Fruit fly (Drosophila melanogaster) whole organism, embryonic: ENCODE measurements around the gene rt.

ENCODE experiments used
- Ada2b ChIP-seq: fragments of 200-800 bp; sonication (Bioruptor generic); IDR thresholded peaks from 2 replicates; pipeline ENCODE4 v1.3.6; 2022; ENCODE audit warnings: missing biosample characterization, missing genetic modification characterization
- B-H1 ChIP-seq: fragments of 200-800 bp; sonication (Bioruptor generic); IDR thresholded peaks from 3 replicates; pipeline ENCODE4 v1.3.6; 2022; ENCODE audit warnings: missing biosample characterization, missing genetic modification characterization
- CG10321 ChIP-seq: fragments of 200-800 bp; sonication (Bioruptor generic); IDR thresholded peaks from 2 replicates; pipeline ENCODE4 v1.3.6; 2022; ENCODE audit warnings: missing biosample characterization, missing genetic modification characterization
- CG10979 ChIP-seq: fragments of 200-800 bp; sonication (Bioruptor generic); optimal IDR thresholded peaks from 2 replicates; lab custom pipeline; 2018; ENCODE audit warnings: missing biosample characterization, mild to moderate bottlenecking, missing genetic modification characterization, moderate library complexity
- CG12219 ChIP-seq: fragments of 200-800 bp; sonication (Bioruptor generic); optimal IDR thresholded peaks from 3 replicates; lab custom pipeline; 2018; ENCODE audit warnings: missing biosample characterization, mild to moderate bottlenecking, missing genetic modification characterization
- CG12769 ChIP-seq: fragments of 200-800 bp; sonication (Bioruptor generic); optimal IDR thresholded peaks from 2 replicates; lab custom pipeline; 2019; ENCODE audit warnings: missing biosample characterization, mild to moderate bottlenecking, missing genetic modification characterization, moderate library complexity
- CG12942 ChIP-seq: fragments of 200-800 bp; sonication (Bioruptor generic); optimal IDR thresholded peaks from 3 replicates; lab custom pipeline; 2016; ENCODE audit warnings: missing biosample characterization, missing genetic modification characterization
- CG13287 ChIP-seq: fragments of 200-800 bp; sonication (Bioruptor generic); IDR thresholded peaks from 2 replicates; pipeline ENCODE4 v1.3.6; 2022; ENCODE audit warnings: missing biosample characterization, missing genetic modification characterization; ENCODE audit not compliant: partially characterized antibody
- CG14050 ChIP-seq: fragments of 200-800 bp; sonication (Bioruptor generic); IDR thresholded peaks from 3 replicates; pipeline ENCODE4 v1.3.6; 2022; ENCODE audit warnings: missing biosample characterization, missing genetic modification characterization
- CG16813 ChIP-seq: fragments of 200-800 bp; sonication (Bioruptor generic); IDR thresholded peaks from 3 replicates; pipeline ENCODE4 v1.3.6; 2022; ENCODE audit warnings: missing biosample characterization, missing genetic modification characterization; ENCODE audit not compliant: partially characterized antibody
- CG17328 ChIP-seq: fragments of 200-800 bp; sonication (Bioruptor generic); IDR thresholded peaks from 2 replicates; pipeline ENCODE4 v1.3.6; 2022; ENCODE audit warnings: missing biosample characterization, missing genetic modification characterization
- CG17912 ChIP-seq: fragments of 200-800 bp; sonication (Bioruptor generic); optimal IDR thresholded peaks from 2 replicates; lab custom pipeline; 2018; ENCODE audit warnings: missing biosample characterization, mild to moderate bottlenecking, missing genetic modification characterization
- CG1792 ChIP-seq: fragments of 200-800 bp; sonication (Bioruptor generic); optimal IDR thresholded peaks from 2 replicates; lab custom pipeline; 2016; ENCODE audit warnings: missing biosample characterization, missing genetic modification characterization
- CG18764 ChIP-seq: fragments of 200-800 bp; sonication (Bioruptor generic); optimal IDR thresholded peaks from 3 replicates; lab custom pipeline; 2016; ENCODE audit warnings: missing biosample characterization, missing genetic modification characterization
- CG2202 ChIP-seq: fragments of 200-800 bp; sonication (Bioruptor generic); optimal IDR thresholded peaks from 2 replicates; lab custom pipeline; 2018; ENCODE audit warnings: missing biosample characterization, mild to moderate bottlenecking, missing genetic modification characterization
- CG30403 ChIP-seq: fragments of 200-800 bp; sonication (Bioruptor generic); optimal IDR thresholded peaks from 3 replicates; lab custom pipeline; 2016; ENCODE audit warnings: missing biosample characterization, missing genetic modification characterization
- CG33213 ChIP-seq: fragments of 200-800 bp; sonication (Bioruptor generic); optimal IDR thresholded peaks from 3 replicates; lab custom pipeline; 2016; ENCODE audit warnings: missing biosample characterization, missing genetic modification characterization
- CG34422 ChIP-seq: fragments of 200-800 bp; sonication (Bioruptor generic); IDR thresholded peaks from 3 replicates; pipeline ENCODE4 v1.3.6; 2022; ENCODE audit warnings: missing biosample characterization, missing genetic modification characterization
- CG7271 ChIP-seq: fragments of 200-800 bp; sonication (Bioruptor generic); optimal IDR thresholded peaks from 2 replicates; lab custom pipeline; 2018; ENCODE audit warnings: missing biosample characterization, mild to moderate bottlenecking, missing genetic modification characterization, moderate library complexity
- ERR ChIP-seq: fragments of 200-800 bp; sonication (Bioruptor generic); optimal IDR thresholded peaks from 2 replicates; lab custom pipeline; 2016; ENCODE audit warnings: missing biosample characterization, missing genetic modification characterization
- Eip74EF ChIP-seq, 2 experiments: fragments of 200-800 bp in 1 of 2; fragments of >200 bp in 1 of 2; sonication (Bioruptor generic) in 1 of 2; optimal IDR thresholded peaks; 2 replicates each; lab custom pipeline; 2017 to 2019; ENCODE audit warnings: missing biosample characterization in 2 of 2, missing genetic modification characterization in 2 of 2, mild to moderate bottlenecking in 1 of 2, moderate library complexity in 1 of 2
- Ets65A ChIP-seq: fragments of 200-800 bp; sonication (Bioruptor generic); peaks from one replicate; lab custom pipeline; 2016; ENCODE audit warnings: missing biosample characterization, missing genetic modification characterization
- Hmx ChIP-seq: fragments of 200-800 bp; sonication (Bioruptor generic); optimal IDR thresholded peaks from 2 replicates; lab custom pipeline; 2016; ENCODE audit warnings: missing biosample characterization, missing genetic modification characterization
- MBD-R2 ChIP-seq: fragments of 200-800 bp; sonication (Bioruptor generic); IDR thresholded peaks from 2 replicates; pipeline ENCODE4 v1.3.6; 2022; ENCODE audit warnings: missing biosample characterization, missing genetic modification characterization
- MESR4 ChIP-seq: fragments of 200-800 bp; sonication (Bioruptor generic); optimal IDR thresholded peaks from 2 replicates; lab custom pipeline; 2018; ENCODE audit warnings: missing biosample characterization, mild to moderate bottlenecking, missing genetic modification characterization, moderate library complexity
- Mad ChIP-seq: fragments of 200-800 bp; sonication (Bioruptor generic); optimal IDR thresholded peaks from 2 replicates; lab custom pipeline; 2016; ENCODE audit warnings: missing biosample characterization, missing genetic modification characterization
- NfI ChIP-seq: fragments of 200-800 bp; sonication (Bioruptor generic); optimal IDR thresholded peaks from 3 replicates; lab custom pipeline; 2018; ENCODE audit warnings: missing biosample characterization, mild to moderate bottlenecking, missing genetic modification characterization, moderate library complexity
- Tbp ChIP-seq: fragments of >200 bp; optimal IDR thresholded peaks from 2 replicates; lab custom pipeline; 2018; ENCODE audit warnings: missing biosample characterization, missing genetic modification characterization
- Usf ChIP-seq: fragments of 200-800 bp; sonication (Bioruptor generic); optimal IDR thresholded peaks from 2 replicates; lab custom pipeline; 2017; ENCODE audit warnings: missing genotype, missing biosample characterization, missing genetic modification characterization
- az2 ChIP-seq: fragments of 200-800 bp; sonication (Bioruptor generic); optimal IDR thresholded peaks from 3 replicates; lab custom pipeline; 2016; ENCODE audit warnings: missing biosample characterization, missing genetic modification characterization
- btn ChIP-seq: fragments of 200-800 bp; sonication (Bioruptor generic); optimal IDR thresholded peaks from 2 replicates; lab custom pipeline; 2016; ENCODE audit warnings: missing biosample characterization, missing genetic modification characterization
- chif ChIP-seq, 2 experiments: fragments of 200-800 bp; sonication (Bioruptor generic); optimal IDR thresholded peaks; 3 replicates each; lab custom pipeline; 2016; ENCODE audit warnings: missing biosample characterization in 2 of 2, missing genetic modification characterization in 2 of 2
- gce ChIP-seq: fragments of 200-800 bp; sonication (Bioruptor generic); IDR thresholded peaks from 3 replicates; pipeline ENCODE4 v1.3.6; 2022; ENCODE audit warnings: missing biosample characterization, missing genetic modification characterization
- grn ChIP-seq: fragments of 200-800 bp; sonication (Bioruptor generic); optimal IDR thresholded peaks from 3 replicates; lab custom pipeline; 2017; ENCODE audit warnings: missing biosample characterization, missing genetic modification characterization
- gsb ChIP-seq: fragments of 200-800 bp; sonication (Bioruptor generic); IDR thresholded peaks from 2 replicates; pipeline ENCODE4 v1.3.6; 2022; ENCODE audit warnings: missing biosample characterization, missing genetic modification characterization
- h ChIP-seq: fragments of >200 bp; optimal IDR thresholded peaks from 2 replicates; lab custom pipeline; 2017
- hbn ChIP-seq: fragments of 200-800 bp; sonication (Bioruptor generic); IDR thresholded peaks from 2 replicates; pipeline ENCODE4 v1.3.6; 2022; ENCODE audit warnings: missing biosample characterization, missing genetic modification characterization; ENCODE audit not compliant: partially characterized antibody
- insv ChIP-seq, 2 experiments: fragments of 200-800 bp; sonication (Bioruptor generic); optimal IDR thresholded peaks; 3 replicates each; lab custom pipeline; 2016 to 2018; ENCODE audit warnings: missing biosample characterization in 2 of 2, missing genetic modification characterization in 2 of 2
- kah ChIP-seq: fragments of 200-800 bp; sonication (Bioruptor generic); optimal IDR thresholded peaks from 2 replicates; lab custom pipeline; 2018; ENCODE audit warnings: missing biosample characterization, mild to moderate bottlenecking, missing genetic modification characterization
- lola ChIP-seq, 3 experiments: fragments of >200 bp in 2 of 3; fragments of 200-800 bp in 1 of 3; sonication (Bioruptor generic) in 1 of 3; optimal IDR thresholded peaks; 2 replicates each; lab custom pipeline; 2017 to 2019; ENCODE audit warnings: missing biosample characterization in 3 of 3, missing genetic modification characterization in 3 of 3, mild to moderate bottlenecking in 1 of 3, moderate library complexity in 1 of 3
- nmo ChIP-seq: fragments of 200-800 bp; sonication (Bioruptor generic); optimal IDR thresholded peaks from 2 replicates; lab custom pipeline; 2018; ENCODE audit warnings: missing biosample characterization, mild to moderate bottlenecking, missing genetic modification characterization, moderate library complexity
- otp ChIP-seq: fragments of 200-800 bp; sonication (Bioruptor generic); IDR thresholded peaks from 3 replicates; pipeline ENCODE4, ENCODE4 v1.3.6; 2022; ENCODE audit warnings: missing biosample characterization, missing genetic modification characterization
- pfk ChIP-seq: fragments of 200-800 bp; sonication (Bioruptor generic); optimal IDR thresholded peaks from 2 replicates; lab custom pipeline; 2018; ENCODE audit warnings: missing biosample characterization, mild to moderate bottlenecking, missing genetic modification characterization, moderate library complexity
- phol ChIP-seq: fragments of 200-800 bp; sonication (Bioruptor generic); optimal IDR thresholded peaks from 3 replicates; lab custom pipeline; 2018; ENCODE audit warnings: missing biosample characterization, mild to moderate bottlenecking, missing genetic modification characterization, moderate library complexity
- pita ChIP-seq: fragments of 200-800 bp; sonication (Bioruptor generic); optimal IDR thresholded peaks from 2 replicates; lab custom pipeline; 2017; ENCODE audit warnings: missing biosample characterization, mild to moderate bottlenecking, missing genetic modification characterization
- pnt ChIP-seq: fragments of 200-800 bp; sonication (Bioruptor generic); optimal IDR thresholded peaks from 3 replicates; lab custom pipeline; 2016; ENCODE audit warnings: missing biosample characterization, missing genetic modification characterization
- psq ChIP-seq: fragments of 200-800 bp; sonication (Bioruptor generic); optimal IDR thresholded peaks from 2 replicates; lab custom pipeline; 2017; ENCODE audit warnings: missing biosample characterization, missing genetic modification characterization
- ro ChIP-seq: fragments of 200-800 bp; sonication (Bioruptor generic); IDR thresholded peaks from 2 replicates; pipeline ENCODE4 v1.3.6; 2022; ENCODE audit warnings: missing biosample characterization, missing genetic modification characterization
- so ChIP-seq: fragments of 200-800 bp; sonication (Bioruptor generic); IDR thresholded peaks from 3 replicates; pipeline ENCODE4 v1.3.6; 2022; ENCODE audit warnings: missing biosample characterization, missing genetic modification characterization
- ssp ChIP-seq: fragments of 200-800 bp; sonication (Bioruptor generic); IDR thresholded peaks from 2 replicates; pipeline ENCODE4 v1.3.6; 2022; ENCODE audit warnings: missing biosample characterization, missing genetic modification characterization
- twi ChIP-seq: fragments of 200-800 bp; optimal IDR thresholded peaks from 2 replicates; lab custom pipeline; 2019; ENCODE audit warnings: missing biosample characterization, mild to moderate bottlenecking, missing genetic modification characterization, moderate library complexity
- tx ChIP-seq: fragments of 200-800 bp; sonication (Bioruptor generic); optimal IDR thresholded peaks from 2 replicates; lab custom pipeline; 2016; ENCODE audit warnings: missing biosample characterization, missing genetic modification characterization
- wor ChIP-seq: fragments of 200-800 bp; sonication (Bioruptor generic); IDR thresholded peaks from 2 replicates; pipeline ENCODE4 v1.3.6; 2022; ENCODE audit warnings: missing biosample characterization, missing genetic modification characterization

The rt gene

DNA sequence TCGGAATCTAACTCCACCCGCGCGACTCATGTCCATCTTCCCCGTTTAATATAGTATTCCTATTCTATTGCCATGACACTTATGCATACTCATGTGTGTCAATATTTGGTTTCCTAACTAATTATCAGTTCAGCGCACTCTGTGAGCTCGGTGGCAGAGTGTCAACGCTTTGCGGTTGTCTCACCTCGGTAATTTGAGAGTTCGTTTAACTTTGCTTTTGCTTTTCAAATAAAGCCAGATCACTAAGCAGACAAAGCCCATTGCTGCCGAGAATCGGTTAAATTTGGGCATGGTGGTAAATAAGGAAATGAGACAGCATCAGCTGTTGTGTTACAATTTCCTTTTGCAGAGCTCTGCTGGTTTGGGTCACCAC, 47.3 kb downstream of the rt start (continued):
- peak in 1 of 3 experiments; percentile 12 for TF ChIP-seq lola (GFP tag; optimal IDR thresholded peaks at IDR 0.05; lab: Kevin White, UChicago)
- no peak for TF ChIP-seq Hmx
- no peak for TF ChIP-seq tx (GFP tag; lab: Kevin White, UChicago)
- TF ChIP-seq gsb, result no peak
- no peak for TF ChIP-seq wor
- no peak for TF ChIP-seq az2
- TF ChIP-seq pnt (GFP tag; lab: Kevin White, UChicago), result no peak
- no peak for TF ChIP-seq pita
- no peak for TF ChIP-seq twi (tag; lab: Kevin White, UChicago)
- TF ChIP-seq MBD-R2, result no peak
- no peak for TF ChIP-seq CG17912 (GFP tag; lab: Kevin White, UChicago)
- no peak for TF ChIP-seq nmo
- TF ChIP-seq gce, result peak; percentile 53; the same call in 1 of the 3 replicates
- TF ChIP-seq CG34422 (GFP tag; lab: Robert Waterston, UW), result no peak
- no peak for TF ChIP-seq NfI (GFP tag; lab: Kevin White, UChicago)
- TF ChIP-seq CG2202 (tag; lab: Kevin White, UChicago), result peak; percentile 72
- TF ChIP-seq grn (GFP tag; lab: Kevin White, UChicago), result no peak
- TF ChIP-seq Mad, result no peak
- no peak for TF ChIP-seq chif (GFP tag; optimal IDR thresholded peaks at IDR 0.05; lab: Kevin White, UChicago)
- no peak for TF ChIP-seq Ets65A
- TF ChIP-seq Usf, result no peak
- no peak for TF ChIP-seq CG30403 (GFP tag; lab: Kevin White, UChicago)
- no peak for TF ChIP-seq psq
- TF ChIP-seq kah (GFP tag; lab: Kevin White, UChicago), result no peak
- no peak for TF ChIP-seq ERR (GFP tag; lab: Kevin White, UChicago)
- TF ChIP-seq Ada2b (GFP tag; lab: Robert Waterston, UW), result no peak; the same call in 1 of the 2 replicates
- no peak for TF ChIP-seq hbn (GFP tag; lab: Robert Waterston, UW)
- TF ChIP-seq B-H1 (GFP tag; lab: Robert Waterston, UW), result no peak; the same call in 2 of the 3 replicates
- peak; percentile 13 for TF ChIP-seq btn
- TF ChIP-seq CG12219 (GFP tag; lab: Kevin White, UChicago), result peak; percentile 23
- TF ChIP-seq pfk, result no peak
- no peak for TF ChIP-seq CG10321 (GFP tag; lab: Robert Waterston, UW)
- no peak for TF ChIP-seq CG12769 (tag; lab: Kevin White, UChicago)
- TF ChIP-seq Tbp (GFP tag; lab: Kevin White, UChicago), result no peak
- peak; percentile 51; the same call in 1 of the 3 replicates for TF ChIP-seq so
- peak in 1 of 2 experiments; percentile 90 for TF ChIP-seq Eip74EF (GFP tag; optimal IDR thresholded peaks at IDR 0.05; lab: Kevin White, UChicago)
- TF ChIP-seq MESR4 (GFP tag; lab: Kevin White, UChicago), result no peak
- TF ChIP-seq ro, result no peak
- no peak for TF ChIP-seq phol
- no peak for TF ChIP-seq otp (GFP tag; lab: Robert Waterston, UW)
- TF ChIP-seq CG1792 (GFP tag; lab: Kevin White, UChicago), result no peak
- TF ChIP-seq CG16813, result no peak
- TF ChIP-seq CG7271 (tag; lab: Kevin White, UChicago), result no peak
- TF ChIP-seq CG18764 (GFP tag; lab: Kevin White, UChicago), result no peak
- peak; percentile 11 for TF ChIP-seq CG12942 (GFP tag; lab: Kevin White, UChicago)
- no peak for TF ChIP-seq CG33213
- TF ChIP-seq CG14050 (GFP tag; lab: Robert Waterston, UW), result no peak
- TF ChIP-seq CG13287 (GFP tag; lab: Robert Waterston, UW), result no peak
- TF ChIP-seq CG17328, result no peak
- TF ChIP-seq ssp (GFP tag; lab: Robert Waterston, UW), result no peak
- no peak for TF ChIP-seq insv (GFP tag; optimal IDR thresholded peaks at IDR 0.05; lab: Kevin White, UChicago)
- no peak for TF ChIP-seq h
- no peak for TF ChIP-seq CG10979 (tag; lab: Kevin White, UChicago)
